Worm (Caenorhabditis elegans): ENCODE results near the gene ZK856.11.

- TF ChIP-seq ceh-14 (tag; optimal IDR thresholded peaks at IDR 0.05) (no peak), eyg-1 (tag; optimal IDR thresholded peaks at IDR 0.05) (no peak), ceh-18 (tag; optimal IDR thresholded peaks at IDR 0.05) (no peak), Y22D7AL.16 (tag; optimal IDR thresholded peaks at IDR 0.05) (no peak), elt-2 (tag; optimal IDR thresholded peaks at IDR 0.05) (no peak), fkh-10 (GFP tag; optimal IDR thresholded peaks at IDR 0.05) (no peak), fkh-6 (tag; optimal IDR thresholded peaks at IDR 0.05) (no peak), pha-4 (tag; optimal IDR thresholded peaks at IDR 0.05) (no peak), rnt-1 (tag; optimal IDR thresholded peaks at IDR 0.05) (no peak), lin-11 (tag; optimal IDR thresholded peaks at IDR 0.05) (no peak), sox-4 (tag; optimal IDR thresholded peaks at IDR 0.05) (no peak)
Measured at ce11 chrV:10216724-10217123, 12.0 kb upstream of the ZK856.11 start, which contains the start of gene ZK856.14.
